Worm (Caenorhabditis elegans) whole organism, midembryonic: Measurements from ENCODE around the gene C17B7.10.

ENCODE experiments used
- T22C8.4 ChIP-seq: fragments of 200-800 bp; sonication (Bioruptor generic); IDR thresholded peaks from 2 replicates; pipeline ENCODE4 v1.3.6; 2022; ENCODE audit warnings: missing genetic modification characterization, missing compliant biosample characterization
- cog-1 ChIP-seq: sonication (generic microtip); optimal IDR thresholded peaks from 2 replicates; lab custom pipeline; 2016; ENCODE audit warnings: missing genetic modification characterization, missing compliant biosample characterization
- flt-1 ChIP-seq: fragments of 200-800 bp; sonication (Bioruptor generic); IDR thresholded peaks from 2 replicates; pipeline ENCODE4 v1.3.6; 2022; ENCODE audit warnings: missing genetic modification characterization, missing compliant biosample characterization
- klf-2 ChIP-seq: fragments of 200-800 bp; sonication (Bioruptor generic); conservative IDR thresholded peaks from 2 replicates; pipeline ENCODE4 v1.3.6; 2022; ENCODE audit warnings: missing genetic modification reagents, missing genetic modification characterization, missing compliant biosample characterization
- med-1 ChIP-seq: sonication (generic microtip); optimal IDR thresholded peaks from 2 replicates; lab custom pipeline; 2017; ENCODE audit warnings: missing genetic modification characterization, mild to moderate bottlenecking, missing compliant biosample characterization, antibody characterized with exemption, missing genetic modification reagents; ENCODE audit not compliant: insufficient read depth
- ref-1 ChIP-seq: fragments of 200-800 bp; sonication (Bioruptor generic); conservative IDR thresholded peaks from 2 replicates; pipeline ENCODE4 v1.3.6; 2022; ENCODE audit warnings: missing genetic modification reagents, missing genetic modification characterization, missing compliant biosample characterization
- tab-1 ChIP-seq: fragments of 200-800 bp; sonication (Bioruptor generic); IDR thresholded peaks from 2 replicates; pipeline ENCODE4 v1.3.6; 2022; ENCODE audit warnings: missing genetic modification characterization, missing compliant biosample characterization
- ztf-23 ChIP-seq: fragments of 200-800 bp; sonication (Bioruptor generic); IDR thresholded peaks from 2 replicates; pipeline ENCODE4 v1.3.6; 2022; ENCODE audit warnings: missing genetic modification reagents, missing genetic modification characterization, missing compliant biosample characterization
- ztf-29 ChIP-seq: fragments of 200-800 bp; sonication (Bioruptor generic); IDR thresholded peaks from 2 replicates; pipeline ENCODE4 v1.3.6; 2022; ENCODE audit warnings: missing genetic modification reagents, missing genetic modification characterization, missing compliant biosample characterization

C17B7.10 gene

DNA sequence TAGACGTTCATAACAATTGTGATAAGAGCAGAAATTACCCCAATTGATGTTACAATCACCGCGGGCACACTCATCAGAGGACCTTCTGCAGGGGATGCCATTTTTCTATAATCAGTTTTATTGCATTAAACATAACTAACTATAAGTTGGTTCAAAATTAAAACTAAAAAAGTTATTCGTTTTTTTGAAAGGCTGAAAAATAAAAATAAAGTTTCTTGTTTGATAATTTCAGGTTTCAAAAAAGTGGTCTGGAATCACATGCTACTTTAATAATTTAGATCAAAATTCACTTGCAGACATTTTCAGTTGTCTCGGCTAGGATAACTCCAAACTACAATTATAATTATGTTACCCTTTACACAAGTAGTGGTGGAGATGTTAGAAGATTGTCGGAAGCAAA lies 39.9 kb downstream of the C17B7.10 start, which contains the start of gene srbc-1:
Gene srbc-1, minus strand, starts transcription at position 101 of the 400 bp plus-strand sequence.
- TF ChIP-seq T22C8.4 (GFP tag; lab: Robert Waterston, UW), result no peak
- TF ChIP-seq klf-2 (GFP tag; lab: Robert Waterston, UW), result no peak
- no peak for TF ChIP-seq med-1 (GFP tag; lab: Kevin White, UChicago)
- no peak for TF ChIP-seq cog-1 (tag; lab: Kevin White, UChicago)
- no peak for TF ChIP-seq tab-1
- no peak for TF ChIP-seq ref-1
- no peak for TF ChIP-seq ztf-23
- TF ChIP-seq flt-1 (GFP tag; lab: Robert Waterston, UW), result no peak
- no peak for TF ChIP-seq ztf-29

DNA sequence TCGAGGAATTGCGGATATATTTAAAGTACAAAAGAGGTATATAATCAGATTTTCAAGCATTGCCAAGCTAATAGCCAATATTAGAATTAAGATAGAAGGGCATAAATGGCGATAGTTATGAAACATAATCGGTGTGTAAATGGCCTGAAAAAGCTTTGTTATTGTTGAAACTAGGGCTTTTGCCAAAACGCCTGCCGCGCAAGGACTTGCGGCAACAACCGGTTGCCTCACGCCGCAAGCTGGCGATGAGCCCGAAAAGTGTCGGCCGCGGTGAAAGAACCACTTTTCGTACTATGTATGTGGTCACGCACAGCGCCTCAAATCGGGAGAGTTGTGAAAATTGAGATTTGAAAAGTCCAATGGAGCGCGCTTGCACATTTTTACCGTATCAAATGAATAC lies 42.4 kb downstream of the C17B7.10 start:
- TF ChIP-seq ref-1, result no peak
- TF ChIP-seq ztf-23, result no peak
- no peak for TF ChIP-seq med-1 (GFP tag; lab: Kevin White, UChicago)
- no peak for TF ChIP-seq T22C8.4 (GFP tag; lab: Robert Waterston, UW)
- TF ChIP-seq klf-2 (GFP tag; lab: Robert Waterston, UW), result no peak
- TF ChIP-seq ztf-29, result no peak
- TF ChIP-seq flt-1 (GFP tag; lab: Robert Waterston, UW), result no peak
- no peak for TF ChIP-seq cog-1 (tag; lab: Kevin White, UChicago)
- TF ChIP-seq tab-1, result no peak

ce11 chrV:3297764-3298163 lies 44.0 kb downstream of the C17B7.10 start, which contains the start of gene srx-122:
Gene srx-122 (minus strand): TSS chrV:3297864.
- TF ChIP-seq T22C8.4 (GFP tag; lab: Robert Waterston, UW), result no peak
- no peak for TF ChIP-seq tab-1
- TF ChIP-seq ztf-29, result no peak
- no peak for TF ChIP-seq med-1 (GFP tag; lab: Kevin White, UChicago)
- TF ChIP-seq klf-2 (GFP tag; lab: Robert Waterston, UW), result no peak
- no peak for TF ChIP-seq flt-1 (GFP tag; lab: Robert Waterston, UW)
- TF ChIP-seq cog-1 (tag; lab: Kevin White, UChicago), result no peak
- no peak for TF ChIP-seq ref-1
- no peak for TF ChIP-seq ztf-23

- no peak for TF ChIP-seq ref-1
- no peak for TF ChIP-seq ztf-23
- no peak for TF ChIP-seq med-1 (GFP tag; lab: Kevin White, UChicago)
- TF ChIP-seq T22C8.4 (GFP tag; lab: Robert Waterston, UW), result no peak
- TF ChIP-seq tab-1, result no peak
- no peak for TF ChIP-seq klf-2 (GFP tag; lab: Robert Waterston, UW)
- no peak for TF ChIP-seq cog-1 (tag; lab: Kevin White, UChicago)
- no peak for TF ChIP-seq ztf-29
- no peak for TF ChIP-seq flt-1 (GFP tag; lab: Robert Waterston, UW)
Observed at ce11 chrV:3295368-3295767, 46.4 kb downstream of the C17B7.10 start.
